Worm (Caenorhabditis elegans): ENCODE results near the gene srw-48.

The srw-48 gene

DNA sequence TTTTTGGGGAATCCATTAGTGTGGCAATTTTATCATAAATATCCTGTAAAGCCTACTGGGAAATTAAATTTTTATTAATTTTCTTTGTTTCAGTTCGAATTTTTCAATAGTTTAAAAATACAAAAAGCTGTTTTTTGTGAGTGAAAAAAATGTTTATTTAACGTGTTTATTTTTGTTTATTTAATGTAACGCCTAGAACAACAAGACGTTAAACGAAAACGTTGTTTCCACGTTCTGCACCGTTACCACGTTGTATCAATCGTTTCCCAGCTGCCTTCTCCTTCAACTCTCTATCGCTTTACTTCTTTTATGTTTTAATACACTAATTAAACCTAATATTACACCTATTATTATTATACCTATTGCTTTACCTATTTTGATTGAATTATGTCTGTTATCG lies 26.9 kb downstream of the srw-48 start, which contains the start of gene T08G3.13:
Gene T08G3.13 (plus strand): TSS at position 301 of the 400 bp plus-strand sequence.
- TF ChIP-seq ztf-11 (tag; optimal IDR thresholded peaks at IDR 0.05) (no peak), mls-2 (tag; optimal IDR thresholded peaks at IDR 0.05) (no peak), sem-2 (GFP tag; optimal IDR thresholded peaks at IDR 0.05) (no peak), nhr-28 (tag; optimal IDR thresholded peaks at IDR 0.05) (no peak), mep-1 (tag; optimal IDR thresholded peaks at IDR 0.05) (no peak), bed-3 (GFP tag; optimal IDR thresholded peaks at IDR 0.05) (no peak), mab-5 (tag; optimal IDR thresholded peaks at IDR 0.05) (no peak), lin-13 (tag; optimal IDR thresholded peaks at IDR 0.05) (no peak), ceh-39 (tag; optimal IDR thresholded peaks at IDR 0.05) (no peak), nhr-2 (tag; optimal IDR thresholded peaks at IDR 0.05) (no peak), tbx-8 (GFP tag; optimal IDR thresholded peaks at IDR 0.05) (no peak), snpc-4 (tag; optimal IDR thresholded peaks at IDR 0.05) (no peak), drap-1 (GFP tag; optimal IDR thresholded peaks at IDR 0.05) (no peak), elt-3 (tag; optimal IDR thresholded peaks at IDR 0.05) (no peak)

DNA sequence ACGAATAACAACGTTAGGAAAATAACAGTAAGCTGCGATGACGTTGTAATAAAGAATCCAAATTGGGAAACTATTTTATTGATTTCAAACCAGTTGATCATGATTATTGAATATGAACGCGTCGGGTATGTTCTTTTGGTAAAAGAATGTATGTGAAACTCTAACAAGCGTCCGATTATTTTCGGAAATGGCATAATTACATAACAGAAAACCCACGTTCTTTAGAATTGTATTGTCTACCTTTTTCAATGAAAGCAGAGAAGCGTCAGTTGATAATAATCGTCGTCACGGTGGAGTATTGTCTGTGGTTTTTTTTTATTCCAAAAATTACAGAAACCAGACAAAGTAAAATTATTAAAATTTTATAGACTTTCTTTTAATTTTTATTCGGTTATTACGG lies 34.3 kb downstream of the srw-48 start, which contains the start of gene str-14:
Gene str-14 (minus strand): TSS at position 101 of the 400 bp plus-strand sequence.
- TF ChIP-seq unc-62 (GFP tag; optimal IDR thresholded peaks at IDR 0.05) (no peak), unc-120 (tag; optimal IDR thresholded peaks at IDR 0.05; ENCODE audit: poor library complexity, severe bottlenecking) (no peak), ztf-11 (tag; optimal IDR thresholded peaks at IDR 0.05) (no peak), elt-1 (tag; optimal IDR thresholded peaks at IDR 0.05; ENCODE audit: borderline replicate concordance, insufficient read depth) (no peak), flh-1 (GFP tag; optimal IDR thresholded peaks at IDR 0.05) (no peak), zip-8 (tag; optimal IDR thresholded peaks at IDR 0.05) (no peak), elt-3 (tag; optimal IDR thresholded peaks at IDR 0.05) (no peak), sem-2 (GFP tag; optimal IDR thresholded peaks at IDR 0.05) (no peak), bed-3 (GFP tag; optimal IDR thresholded peaks at IDR 0.05) (no peak), unc-39 (tag; optimal IDR thresholded peaks at IDR 0.05) (no peak), hlh-1 (tag; optimal IDR thresholded peaks at IDR 0.05) (no peak), ham-2 (GFP tag; optimal IDR thresholded peaks at IDR 0.05) (no peak), cnd-1 (tag; optimal IDR thresholded peaks at IDR 0.05) (no peak), mep-1 (tag; optimal IDR thresholded peaks at IDR 0.05) (no peak), ces-1 (GFP tag; optimal IDR thresholded peaks at IDR 0.05) (no peak), mls-2 (tag; optimal IDR thresholded peaks at IDR 0.05) (no peak), ceh-83 (GFP tag; optimal IDR thresholded peaks at IDR 0.05) (no peak)

- TF ChIP-seq mab-5 (tag; optimal IDR thresholded peaks at IDR 0.05), result no peak
- TF ChIP-seq nhr-237 (tag; optimal IDR thresholded peaks at IDR 0.05), result no peak
- no peak for TF ChIP-seq mep-1 (tag; optimal IDR thresholded peaks at IDR 0.05)
- no peak for TF ChIP-seq cnd-1 (tag; optimal IDR thresholded peaks at IDR 0.05)
- no peak for TF ChIP-seq nhr-2 (tag; optimal IDR thresholded peaks at IDR 0.05)
- no peak for TF ChIP-seq snpc-4 (tag; optimal IDR thresholded peaks at IDR 0.05)
- no peak for TF ChIP-seq mls-2 (tag; optimal IDR thresholded peaks at IDR 0.05)
- no peak for TF ChIP-seq flh-1 (GFP tag; optimal IDR thresholded peaks at IDR 0.05)
- no peak for TF ChIP-seq nhr-76 (tag; optimal IDR thresholded peaks at IDR 0.05)
- no peak for TF ChIP-seq M03D4.4 (tag; optimal IDR thresholded peaks at IDR 0.05)
- TF ChIP-seq elt-3 (tag; optimal IDR thresholded peaks at IDR 0.05), result no peak
- TF ChIP-seq blmp-1 (tag; optimal IDR thresholded peaks at IDR 0.05), result no peak
These were observed 37.9 kb downstream of the srw-48 start, which contains the start of gene str-15 for ce11 chrV:16458714-16459113. Gene str-15 (minus strand): TSS chrV:16458814.

- TF ChIP-seq nhr-2 (tag; optimal IDR thresholded peaks at IDR 0.05) (no peak), ztf-11 (tag; optimal IDR thresholded peaks at IDR 0.05) (no peak), sem-2 (GFP tag; optimal IDR thresholded peaks at IDR 0.05) (no peak), snpc-4 (tag; optimal IDR thresholded peaks at IDR 0.05) (no peak), unc-39 (tag; optimal IDR thresholded peaks at IDR 0.05) (no peak), nhr-28 (tag; optimal IDR thresholded peaks at IDR 0.05) (no peak), drap-1 (GFP tag; optimal IDR thresholded peaks at IDR 0.05) (no peak), hlh-1 (tag; optimal IDR thresholded peaks at IDR 0.05) (no peak)
These were observed 38.6 kb downstream of the srw-48 start for ce11 chrV:16459377-16459776.

- no peak for TF ChIP-seq M03D4.4 (tag; optimal IDR thresholded peaks at IDR 0.05)
- no peak for TF ChIP-seq cnd-1 (tag; optimal IDR thresholded peaks at IDR 0.05)
- TF ChIP-seq ceh-39 (tag; optimal IDR thresholded peaks at IDR 0.05), result no peak
- TF ChIP-seq ces-1 (GFP tag; optimal IDR thresholded peaks at IDR 0.05), result no peak
- TF ChIP-seq lsy-2 (tag; optimal IDR thresholded peaks at IDR 0.05), result no peak
- no peak for TF ChIP-seq elt-3 (tag; optimal IDR thresholded peaks at IDR 0.05)
- no peak for TF ChIP-seq bed-3 (GFP tag; optimal IDR thresholded peaks at IDR 0.05)
- no peak for TF ChIP-seq mep-1 (tag; optimal IDR thresholded peaks at IDR 0.05)
- TF ChIP-seq nhr-12 (tag; optimal IDR thresholded peaks at IDR 0.05), result no peak
- TF ChIP-seq ztf-11 (tag; optimal IDR thresholded peaks at IDR 0.05), result no peak
- no peak for TF ChIP-seq tbx-8 (GFP tag; optimal IDR thresholded peaks at IDR 0.05)
- no peak for TF ChIP-seq flh-1 (GFP tag; optimal IDR thresholded peaks at IDR 0.05)
- TF ChIP-seq drap-1 (GFP tag; optimal IDR thresholded peaks at IDR 0.05), result no peak
- TF ChIP-seq lin-32 (GFP tag; optimal IDR thresholded peaks at IDR 0.05), result no peak
- TF ChIP-seq snpc-4 (tag; optimal IDR thresholded peaks at IDR 0.05), result no peak
These were observed 40.1 kb downstream of the srw-48 start, which contains the start of gene srh-142 for ce11 chrV:16460866-16461265. Gene srh-142 (minus strand): TSS chrV:16460966.

Measured in whole organism, mixed stage, embryonic.